In the genomic region with DNA sequence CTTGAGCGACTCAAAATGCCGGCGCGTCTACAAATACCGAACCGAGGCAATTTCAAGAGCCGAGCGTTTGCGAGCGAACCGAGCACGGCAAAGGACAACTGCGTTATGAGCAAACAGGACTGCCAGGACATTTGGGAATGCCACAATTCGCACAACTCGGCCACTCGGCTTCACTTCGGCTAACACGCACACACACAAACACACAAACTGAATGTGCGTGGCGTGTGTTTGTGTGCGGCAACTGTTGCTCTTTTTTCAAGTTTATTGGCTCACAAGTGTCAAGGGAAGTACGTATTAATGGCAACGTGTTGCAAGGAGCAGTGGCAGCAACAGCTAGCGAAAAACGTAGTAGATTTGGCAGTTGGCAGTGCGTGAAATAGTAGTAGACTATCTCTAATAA, we compare ENCODE assay signal across 2 fruit fly cellular contexts.
A peak's percentile ranks its signal among the peaks of the same experiment; 100 is the strongest.
TF ChIP-seq lines count a peak whose summit lies in the region.

No protein-coding gene starts in this region.

- no peak for TF ChIP-seq CTCF in whole organism, embryonic (GFP tag; optimal IDR thresholded peaks at IDR 0.05; lab: Kevin White, UChicago)

TF ChIP-seq in whole organism, embryonic, 481 proteins besides CTCF, POLR2A, EP300 and RAD21:
- TF ChIP-seq twi (tag; optimal IDR thresholded peaks at IDR 0.05; lab: Kevin White, UChicago) = no peak
- TF ChIP-seq cg (GFP tag; optimal IDR thresholded peaks at IDR 0.05; lab: Kevin White, UChicago) = peak; percentile 6
- no peak for TF ChIP-seq stwl (tag; optimal IDR thresholded peaks at IDR 0.05; lab: Kevin White, UChicago)
- peak; percentile 28 for TF ChIP-seq CG10543 (GFP tag; optimal IDR thresholded peaks at IDR 0.05; lab: Kevin White, UChicago)
- no peak for TF ChIP-seq Chrac-16 (GFP tag; optimal IDR thresholded peaks at IDR 0.05; lab: Kevin White, UChicago)
- TF ChIP-seq CG4424 (GFP tag; optimal IDR thresholded peaks at IDR 0.05; lab: Kevin White, UChicago) = peak; percentile 59
- TF ChIP-seq Hmr (GFP tag; optimal IDR thresholded peaks at IDR 0.05; lab: Kevin White, UChicago) = no peak
- peak; percentile 52 for TF ChIP-seq CG5180 (GFP tag; optimal IDR thresholded peaks at IDR 0.05; lab: Kevin White, UChicago)
- peak; percentile 9 for TF ChIP-seq CG18599 (GFP tag; optimal IDR thresholded peaks at IDR 0.05; lab: Kevin White, UChicago)
- TF ChIP-seq ssp (GFP tag; IDR thresholded peaks at IDR 0.05; lab: Robert Waterston, UW) = no peak
- TF ChIP-seq Lpt (GFP tag; optimal IDR thresholded peaks at IDR 0.05; lab: Kevin White, UChicago) = no peak
- peak; percentile 96 for TF ChIP-seq abd-A (tag; optimal IDR thresholded peaks at IDR 0.05; lab: Kevin White, UChicago)
- TF ChIP-seq Rfx (GFP tag; IDR thresholded peaks at IDR 0.05; lab: Robert Waterston, UW) = 0 out of 2 replicates have a peak, but pooled peaks have one; percentile 4
- TF ChIP-seq scrt (GFP tag; optimal IDR thresholded peaks at IDR 0.05; lab: Kevin White, UChicago) = peak; percentile 100
- peak; percentile 29 for TF ChIP-seq CG13894 (tag; optimal IDR thresholded peaks at IDR 0.05; lab: Kevin White, UChicago)
- TF ChIP-seq Deaf1 (tag; optimal IDR thresholded peaks at IDR 0.05; lab: Kevin White, UChicago) = peak; percentile 96

TF ChIP-seq in whole organism, pupa, 21 proteins besides CTCF, POLR2A, EP300 and RAD21:
- peak; percentile 37; the same call in 1 of the 2 replicates for TF ChIP-seq CG12605 (GFP tag; IDR thresholded peaks at IDR 0.05; lab: Robert Waterston, UW)
- no peak for TF ChIP-seq CG13204 (GFP tag; optimal IDR thresholded peaks at IDR 0.05; lab: Kevin White, UChicago)
- no peak for TF ChIP-seq rn (GFP tag; IDR thresholded peaks at IDR 0.05; lab: Robert Waterston, UW)
- no peak for TF ChIP-seq CG8159 (tag; optimal IDR thresholded peaks at IDR 0.05; lab: Kevin White, UChicago)
